Fruit fly (Drosophila melanogaster): ENCODE data around the gene CG14147.
A peak's percentile ranks its signal among the peaks of the same experiment; 100 is the strongest.

The CG14147 gene

DNA sequence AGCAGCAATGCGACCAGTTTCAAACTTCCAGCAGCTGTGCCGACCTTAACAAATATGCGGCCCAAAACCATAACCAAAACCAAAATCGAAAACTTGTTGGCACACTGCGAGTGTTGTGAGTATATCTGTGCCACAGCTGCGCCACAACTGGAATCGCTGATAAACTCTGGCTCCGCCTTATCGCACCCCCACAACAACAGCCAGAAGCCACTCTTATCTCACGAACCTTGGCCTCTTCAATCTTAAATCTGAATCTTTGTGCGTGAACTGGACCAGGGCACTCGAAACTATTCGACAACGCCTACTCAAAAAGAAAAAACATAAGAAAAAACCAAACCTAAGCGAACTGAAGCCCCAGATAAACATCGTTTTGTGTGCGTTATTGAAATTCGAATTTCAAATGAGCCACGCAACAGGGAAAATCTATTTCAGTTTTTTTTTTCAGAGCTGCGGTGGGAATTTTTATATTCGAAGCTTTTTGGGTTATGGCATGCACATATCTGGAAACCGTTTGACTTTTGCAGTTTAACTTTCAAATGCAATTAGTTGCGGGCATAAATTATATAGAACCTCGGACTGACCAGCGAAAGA is 24.9 kb downstream of the CG14147 start:
- TF ChIP-seq CG8478 (optimal IDR thresholded peaks at IDR 0.05) (no peak), usp (GFP tag; optimal IDR thresholded peaks at IDR 0.05) (no peak), Dll (optimal IDR thresholded peaks at IDR 0.05) (no peak), psq (optimal IDR thresholded peaks at IDR 0.05) (no peak), EcR (GFP tag; optimal IDR thresholded peaks at IDR 0.05) (no peak), pan (optimal IDR thresholded peaks at IDR 0.05) (no peak)

dm6 chr3L:10999558-10999957 is 27.1 kb downstream of the CG14147 start:
- TF ChIP-seq Dll (optimal IDR thresholded peaks at IDR 0.05) = no peak

DNA sequence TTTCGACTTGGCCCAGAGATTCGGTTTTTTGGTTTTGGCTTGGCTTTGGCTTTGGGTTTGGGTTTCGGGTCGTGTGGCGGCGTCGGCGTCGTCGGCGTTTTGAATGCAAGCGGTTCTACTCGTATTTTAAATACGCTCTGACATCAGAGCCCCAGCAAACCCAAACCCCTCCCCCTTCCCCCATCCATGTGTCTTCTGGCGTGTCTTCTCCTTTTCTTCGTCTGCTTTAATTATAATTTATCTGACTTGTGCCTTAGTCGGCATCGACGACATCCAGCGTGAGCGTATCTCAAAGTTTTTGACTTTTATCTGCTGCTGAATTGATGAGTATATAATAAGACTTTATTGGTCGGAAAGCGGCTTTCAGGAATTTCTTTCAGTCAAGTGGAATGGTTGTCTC is 29.3 kb downstream of the CG14147 start:
- no peak for TF ChIP-seq usp (GFP tag; optimal IDR thresholded peaks at IDR 0.05)
- no peak for TF ChIP-seq psq (optimal IDR thresholded peaks at IDR 0.05)

dm6 chr3L:11002923-11003322 is 30.5 kb downstream of the CG14147 start:
- no peak for TF ChIP-seq psq (optimal IDR thresholded peaks at IDR 0.05)

dm6 chr3L:11003980-11004379 is 31.5 kb downstream of the CG14147 start:
- TF ChIP-seq EcR (GFP tag; optimal IDR thresholded peaks at IDR 0.05) (no peak), pan (optimal IDR thresholded peaks at IDR 0.05) (no peak), usp (GFP tag; optimal IDR thresholded peaks at IDR 0.05) (no peak), psq (optimal IDR thresholded peaks at IDR 0.05) (no peak), Dll (optimal IDR thresholded peaks at IDR 0.05) (no peak), CG8478 (optimal IDR thresholded peaks at IDR 0.05) (no peak)

DNA sequence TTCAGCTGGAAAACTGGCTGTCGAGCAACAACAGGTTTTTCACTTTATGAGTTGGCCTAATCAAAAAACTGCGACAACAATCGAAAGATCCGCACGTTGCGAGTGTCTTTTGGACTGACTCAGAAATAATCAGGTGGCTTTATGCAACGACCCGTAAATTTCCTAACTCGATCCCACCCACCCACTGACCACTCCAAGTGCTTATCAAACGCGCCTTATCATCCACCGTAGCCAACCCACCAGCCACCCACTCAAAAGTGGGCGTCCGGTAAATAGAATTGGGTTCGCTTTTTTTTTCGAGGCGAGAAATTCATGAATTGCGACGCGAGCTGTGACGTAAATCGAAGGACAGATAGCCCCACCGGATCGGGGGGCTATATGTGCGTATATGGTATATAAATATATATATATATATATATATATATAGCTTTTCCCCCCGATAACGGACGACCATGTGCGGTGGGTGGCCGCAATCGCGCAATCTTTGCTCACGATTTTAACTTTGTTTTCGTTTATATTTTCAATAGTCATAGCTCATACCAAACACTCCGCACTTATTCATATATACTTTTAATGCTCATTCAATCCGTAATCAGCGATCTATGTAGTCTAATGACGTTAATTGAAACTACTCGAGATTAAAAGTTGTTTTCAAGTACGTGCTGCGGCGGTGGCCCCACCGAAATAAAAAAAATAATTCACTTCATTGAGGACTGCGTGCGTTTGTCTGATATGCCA is 32.5 kb downstream of the CG14147 start:
- TF ChIP-seq psq (optimal IDR thresholded peaks at IDR 0.05) (no peak), Dll (optimal IDR thresholded peaks at IDR 0.05) (no peak), EcR (GFP tag; optimal IDR thresholded peaks at IDR 0.05) (no peak), CG8478 (optimal IDR thresholded peaks at IDR 0.05) (no peak), usp (GFP tag; optimal IDR thresholded peaks at IDR 0.05) (no peak), pan (optimal IDR thresholded peaks at IDR 0.05) (no peak)

DNA sequence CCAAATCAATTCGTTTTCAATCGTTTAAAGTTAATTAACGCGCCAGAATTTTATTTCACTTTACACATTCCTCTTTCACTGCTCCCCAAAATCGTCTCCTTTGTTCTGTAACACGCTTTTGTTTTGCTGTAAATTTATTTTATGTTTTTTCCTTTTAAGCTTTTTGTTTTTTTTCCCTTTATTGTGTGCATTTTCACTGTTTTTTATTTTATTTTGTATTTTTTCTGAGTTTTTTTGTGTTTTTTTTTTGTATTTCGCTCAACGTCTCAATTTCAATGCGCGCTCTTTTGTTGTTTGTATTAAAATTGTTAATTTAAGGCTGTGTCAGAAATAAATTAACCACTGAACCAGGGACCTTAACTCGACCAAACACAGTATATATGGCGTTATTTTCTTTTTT is 34.0 kb downstream of the CG14147 start:
- no peak for TF ChIP-seq usp (GFP tag; optimal IDR thresholded peaks at IDR 0.05)
- TF ChIP-seq psq (optimal IDR thresholded peaks at IDR 0.05) = no peak
- TF ChIP-seq Dll (optimal IDR thresholded peaks at IDR 0.05) = no peak
- no peak for TF ChIP-seq CG8478 (optimal IDR thresholded peaks at IDR 0.05)
- TF ChIP-seq EcR (GFP tag; optimal IDR thresholded peaks at IDR 0.05) = no peak
- no peak for TF ChIP-seq pan (optimal IDR thresholded peaks at IDR 0.05)

DNA sequence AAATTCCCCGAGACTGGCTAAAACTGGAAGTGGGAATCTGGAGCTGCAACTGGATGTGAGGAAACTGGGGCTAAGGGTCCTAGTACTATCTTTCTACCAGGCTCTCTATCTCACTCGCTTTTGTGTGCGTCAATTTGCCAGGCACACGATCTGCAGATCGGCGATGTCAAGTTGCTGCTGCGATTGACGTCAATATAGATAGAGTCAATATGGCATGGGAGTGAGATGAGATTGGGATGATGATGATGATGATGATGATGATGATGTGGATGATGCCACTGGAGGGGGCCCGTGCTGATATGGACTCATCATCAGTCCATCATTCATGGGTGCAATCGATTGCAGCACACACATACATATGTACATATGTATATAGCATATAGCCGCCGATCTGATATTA is 35.3 kb downstream of the CG14147 start:
- TF ChIP-seq Dll (optimal IDR thresholded peaks at IDR 0.05) = no peak
- TF ChIP-seq usp (GFP tag; optimal IDR thresholded peaks at IDR 0.05) = no peak
- TF ChIP-seq CG8478 (optimal IDR thresholded peaks at IDR 0.05) = no peak
- TF ChIP-seq EcR (GFP tag; optimal IDR thresholded peaks at IDR 0.05) = no peak
- TF ChIP-seq psq (optimal IDR thresholded peaks at IDR 0.05) = no peak
- TF ChIP-seq pan (optimal IDR thresholded peaks at IDR 0.05) = no peak

DNA sequence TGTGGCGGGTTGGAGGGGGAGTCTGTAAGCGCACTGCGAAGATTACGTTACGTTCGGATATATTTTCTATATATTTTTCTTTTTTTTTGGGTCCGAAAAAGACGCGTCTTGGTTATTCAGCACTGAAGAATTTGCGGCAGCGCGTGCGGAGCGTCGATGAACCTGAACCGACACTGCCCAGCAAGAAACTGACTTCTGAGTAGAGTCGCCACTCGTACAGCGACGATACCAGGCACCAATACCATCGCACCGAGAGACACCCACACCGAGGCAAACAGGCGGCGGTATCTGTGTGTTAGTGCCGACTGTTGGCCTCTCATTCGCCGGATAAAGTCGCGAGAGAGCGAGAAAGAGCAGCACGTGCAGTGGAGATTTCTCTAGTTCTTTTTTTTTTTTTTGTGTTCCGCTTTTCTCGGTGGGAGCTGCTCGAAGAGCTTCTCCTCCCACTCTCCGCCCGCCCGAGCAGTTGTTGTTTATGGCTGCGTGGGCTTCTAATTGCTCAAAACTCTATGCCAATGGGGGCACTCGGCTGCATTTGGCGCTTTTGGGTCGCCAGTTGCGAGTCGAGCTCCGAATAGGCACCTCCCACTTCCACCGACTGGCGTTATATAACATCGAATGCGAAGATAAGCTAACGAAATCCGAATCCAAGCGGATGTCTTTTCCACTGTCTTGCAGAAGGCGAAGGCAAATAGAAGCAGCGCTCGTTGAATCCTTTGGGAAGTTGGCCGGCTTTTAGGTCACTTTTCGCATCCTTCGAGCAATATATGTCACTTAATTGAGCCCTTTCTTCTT is 36.7 kb downstream of the CG14147 start, which contains the start of gene klu:
klu (minus strand) TSS at position 189 of the 795 bp plus-strand sequence.
- peak; percentile 26 for TF ChIP-seq CG8478 (optimal IDR thresholded peaks at IDR 0.05)
- no peak for TF ChIP-seq pan (optimal IDR thresholded peaks at IDR 0.05)
- peak; percentile 55 for TF ChIP-seq Dll (optimal IDR thresholded peaks at IDR 0.05)

- TF ChIP-seq CG8478 (optimal IDR thresholded peaks at IDR 0.05) (peak; percentile 72), Dll (optimal IDR thresholded peaks at IDR 0.05) (peak; percentile 93), usp (GFP tag; optimal IDR thresholded peaks at IDR 0.05) (no peak)
These were observed 38.0 kb downstream of the CG14147 start for dm6 chr3L:11010410-11010827.

DNA sequence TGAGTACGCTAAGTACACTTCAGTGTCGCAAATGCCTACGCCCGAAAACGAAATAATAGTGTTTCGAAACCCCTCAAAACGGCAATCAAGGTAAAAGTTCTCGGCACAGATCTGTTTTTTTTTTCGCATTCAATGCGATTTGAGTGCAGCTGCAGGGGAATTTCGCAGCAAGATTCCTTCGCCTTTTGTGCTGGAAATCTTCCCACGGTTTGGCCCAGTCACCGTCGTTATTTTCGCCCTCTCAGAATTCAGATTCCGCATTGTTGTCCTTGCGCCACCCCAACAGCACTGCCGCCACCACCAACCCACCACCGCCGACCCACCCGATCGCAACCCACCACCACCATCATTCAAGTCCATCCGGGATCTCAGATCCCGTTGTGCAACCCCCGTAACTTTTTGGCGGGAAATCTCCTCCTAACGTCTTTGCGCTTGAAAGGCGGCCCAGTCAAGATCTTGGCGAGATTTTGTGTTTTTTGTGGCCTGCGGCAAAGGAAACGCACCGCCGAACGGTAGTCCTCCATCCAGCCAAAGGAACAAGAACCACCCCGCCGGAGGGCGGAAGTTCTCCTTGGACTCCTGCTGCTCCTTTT is 39.3 kb downstream of the CG14147 start:
- no peak for TF ChIP-seq usp (GFP tag; optimal IDR thresholded peaks at IDR 0.05)
- TF ChIP-seq CG8478 (optimal IDR thresholded peaks at IDR 0.05) = no peak
- no peak for TF ChIP-seq EcR (GFP tag; optimal IDR thresholded peaks at IDR 0.05)
- no peak for TF ChIP-seq psq (optimal IDR thresholded peaks at IDR 0.05)
- TF ChIP-seq pan (optimal IDR thresholded peaks at IDR 0.05) = no peak
- TF ChIP-seq Dll (optimal IDR thresholded peaks at IDR 0.05) = no peak

dm6 chr3L:11015203-11015602 is 42.8 kb downstream of the CG14147 start:
- TF ChIP-seq psq (optimal IDR thresholded peaks at IDR 0.05) (no peak), pan (optimal IDR thresholded peaks at IDR 0.05) (no peak), Dll (optimal IDR thresholded peaks at IDR 0.05) (no peak), usp (GFP tag; optimal IDR thresholded peaks at IDR 0.05) (no peak), CG8478 (optimal IDR thresholded peaks at IDR 0.05) (no peak), EcR (GFP tag; optimal IDR thresholded peaks at IDR 0.05) (no peak)

Data from whole organism.